Fruit fly (Drosophila melanogaster) whole organism, prepupa: ENCODE data around the gene ctrip.

Source experiments
- Blimp-1 ChIP-seq: fragments of 200-800 bp; sonication (Bioruptor generic); optimal IDR thresholded peaks from 3 replicates; lab custom pipeline; 2017; ENCODE audit warnings: missing biosample characterization, missing genetic modification characterization, mild to moderate bottlenecking, moderate library complexity, missing genetic modification reagents
- CG11762 ChIP-seq: fragments of 200-800 bp; sonication (Bioruptor generic); optimal IDR thresholded peaks from 3 replicates; lab custom pipeline; 2016; ENCODE audit warnings: missing biosample characterization, missing genetic modification characterization; ENCODE audit not compliant: insufficient read depth
- CG1621 ChIP-seq: fragments of 200-800 bp; sonication (Bioruptor generic); optimal IDR thresholded peaks from 3 replicates; lab custom pipeline; 2018; ENCODE audit warnings: missing biosample characterization, mild to moderate bottlenecking, missing genetic modification characterization
- CG16779 ChIP-seq: fragments of 200-800 bp; sonication (Bioruptor generic); optimal IDR thresholded peaks from 3 replicates; lab custom pipeline; 2017; ENCODE audit warnings: missing biosample characterization, mild to moderate bottlenecking, missing genetic modification characterization
- CG6808 ChIP-seq: fragments of 200-800 bp; sonication (Bioruptor generic); optimal IDR thresholded peaks from 3 replicates; lab custom pipeline; 2017; ENCODE audit warnings: missing biosample characterization, missing genetic modification characterization, mild to moderate bottlenecking, moderate library complexity, missing genetic modification reagents
- Eip75B ChIP-seq: fragments of 200-800 bp; sonication (Bioruptor generic); optimal IDR thresholded peaks from 3 replicates; lab custom pipeline; 2016; ENCODE audit warnings: missing biosample characterization, missing genetic modification characterization
- Gug ChIP-seq: fragments of 200-800 bp; sonication (Bioruptor generic); IDR thresholded peaks from 2 replicates; pipeline ENCODE4 v1.3.6; 2022; ENCODE audit warnings: missing biosample characterization, missing genetic modification characterization
- Hr39 ChIP-seq: fragments of 200-800 bp; sonication (Bioruptor generic); optimal IDR thresholded peaks from 2 replicates; lab custom pipeline; 2016; ENCODE audit warnings: missing biosample characterization, missing genetic modification characterization
- dac ChIP-seq: fragments of 200-800 bp; sonication (Bioruptor generic); optimal IDR thresholded peaks from 2 replicates; lab custom pipeline; 2017; ENCODE audit warnings: missing biosample characterization, mild to moderate bottlenecking, missing genetic modification characterization
- lz ChIP-seq: fragments of 200-800 bp; sonication (Bioruptor generic); optimal IDR thresholded peaks from 3 replicates; lab custom pipeline; 2016; ENCODE audit warnings: missing biosample characterization, missing genetic modification characterization
- net ChIP-seq: fragments of 200-800 bp; sonication (Bioruptor generic); optimal IDR thresholded peaks from 3 replicates; lab custom pipeline; 2016; ENCODE audit warnings: missing biosample characterization, missing genetic modification characterization
- topi ChIP-seq: fragments of 200-800 bp; sonication (Bioruptor generic); optimal IDR thresholded peaks from 3 replicates; lab custom pipeline; 2016; ENCODE audit warnings: missing biosample characterization, missing genetic modification characterization

dm6 chr3R:4854216-4854615 lies 42.3 kb upstream of the ctrip start:
- TF ChIP-seq lz (GFP tag; lab: Kevin White, UChicago) (no peak), CG16779 (tag; lab: Kevin White, UChicago) (no peak), Blimp-1 (GFP tag; lab: Kevin White, UChicago) (no peak), dac (no peak), topi (GFP tag; lab: Kevin White, UChicago) (no peak), net (GFP tag; lab: Kevin White, UChicago) (no peak), CG11762 (GFP tag; lab: Kevin White, UChicago) (no peak), Gug (GFP tag; lab: Robert Waterston, UW) (no peak), Hr39 (GFP tag; lab: Kevin White, UChicago) (no peak), CG6808 (GFP tag; lab: Kevin White, UChicago) (no peak), Eip75B (no peak), CG1621 (tag; lab: Kevin White, UChicago) (no peak)
